Fruit fly (Drosophila melanogaster) whole organism, adult: Measurements from ENCODE around the gene CG13004.

Experiments used
- CG11617 ChIP-seq: fragments of 200-800 bp; sonication (Bioruptor generic); optimal IDR thresholded peaks from 2 replicates; lab custom pipeline; 2017; ENCODE audit warnings: mild to moderate bottlenecking, missing biosample characterization, missing genetic modification reagents, missing genetic modification characterization
- CG12768 ChIP-seq: fragments of 200-800 bp; sonication (Bioruptor generic); optimal IDR thresholded peaks from 2 replicates; lab custom pipeline; 2017; ENCODE audit warnings: missing biosample characterization, missing genetic modification characterization, mild to moderate bottlenecking, moderate library complexity, missing genetic modification reagents
- CG14711 ChIP-seq: fragments of 200-800 bp; sonication (Bioruptor generic); optimal IDR thresholded peaks from 2 replicates; lab custom pipeline; 2018; ENCODE audit warnings: missing biosample characterization, mild to moderate bottlenecking, missing genetic modification characterization, moderate library complexity
- CG1620 ChIP-seq: fragments of 200-800 bp; sonication (Bioruptor generic); optimal IDR thresholded peaks from 2 replicates; lab custom pipeline; 2016; ENCODE audit warnings: missing biosample characterization, missing genetic modification characterization
- CG33017 ChIP-seq: fragments of 200-800 bp; sonication (Bioruptor generic); optimal IDR thresholded peaks from 2 replicates; lab custom pipeline; 2018; ENCODE audit warnings: missing biosample characterization, mild to moderate bottlenecking, missing genetic modification characterization, moderate library complexity
- CG5204 ChIP-seq: fragments of 200-800 bp; sonication (Bioruptor generic); optimal IDR thresholded peaks from 2 replicates; lab custom pipeline; 2016; ENCODE audit warnings: missing biosample characterization, missing genetic modification characterization
- CG7045 ChIP-seq: fragments of 200-800 bp; sonication (Bioruptor generic); optimal IDR thresholded peaks from 2 replicates; lab custom pipeline; 2017; ENCODE audit warnings: missing biosample characterization, mild to moderate bottlenecking, missing genetic modification characterization
- CG7101 ChIP-seq: fragments of 200-800 bp; sonication (Bioruptor generic); optimal IDR thresholded peaks from 2 replicates; lab custom pipeline; 2018; ENCODE audit warnings: missing biosample characterization, mild to moderate bottlenecking, missing genetic modification characterization, moderate library complexity
- Clk ChIP-seq: fragments of 200-800 bp; sonication (Bioruptor generic); optimal IDR thresholded peaks from 2 replicates; lab custom pipeline; 2017; ENCODE audit warnings: missing biosample characterization, missing genetic modification characterization
- Crg-1 ChIP-seq: fragments of 200-800 bp; sonication (Bioruptor generic); optimal IDR thresholded peaks from 2 replicates; lab custom pipeline; 2016; ENCODE audit warnings: missing biosample characterization, missing genetic modification characterization
- Hr96 ChIP-seq: fragments of 200-800 bp; sonication (Bioruptor generic); optimal IDR thresholded peaks from 2 replicates; lab custom pipeline; 2016; ENCODE audit warnings: missing biosample characterization, missing genetic modification characterization
- Mnt ChIP-seq: fragments of 200-800 bp; sonication (Bioruptor generic); optimal IDR thresholded peaks from 2 replicates; lab custom pipeline; 2016; ENCODE audit warnings: missing biosample characterization, mild to moderate bottlenecking, missing genetic modification characterization
- bab1 ChIP-seq: fragments of 200-800 bp; sonication (Bioruptor generic); optimal IDR thresholded peaks from 3 replicates; lab custom pipeline; 2019; ENCODE audit warnings: missing biosample characterization, mild to moderate bottlenecking, missing genetic modification characterization, moderate library complexity
- cic ChIP-seq: fragments of 200-800 bp; sonication (Bioruptor generic); optimal IDR thresholded peaks from 2 replicates; lab custom pipeline; 2017; ENCODE audit warnings: missing biosample characterization, mild to moderate bottlenecking, missing genetic modification characterization, moderate library complexity
- cnc ChIP-seq, 2 experiments: fragments of >200 bp; optimal IDR thresholded peaks; 2 replicates each; lab custom pipeline; 2017
- kay ChIP-seq: fragments of 200-800 bp; sonication (Bioruptor generic); peaks from one replicate; lab custom pipeline; 2016; ENCODE audit warnings: missing biosample characterization, missing genetic modification characterization, borderline replicate concordance
- ovo ChIP-seq: fragments of 200-800 bp; sonication (Bioruptor generic); optimal IDR thresholded peaks from 2 replicates; lab custom pipeline; 2016; ENCODE audit warnings: missing biosample characterization, missing genetic modification characterization
- pad ChIP-seq: fragments of 200-800 bp; sonication (Bioruptor generic); optimal IDR thresholded peaks from 3 replicates; lab custom pipeline; 2017; ENCODE audit warnings: missing biosample characterization, missing genetic modification characterization, mild to moderate bottlenecking, moderate library complexity, missing genetic modification reagents
- tj ChIP-seq: fragments of 200-800 bp; sonication (Bioruptor generic); optimal IDR thresholded peaks from 3 replicates; lab custom pipeline; 2017; ENCODE audit warnings: missing biosample characterization, mild to moderate bottlenecking, missing genetic modification characterization, moderate library complexity
- toe ChIP-seq: fragments of 200-800 bp; sonication (Bioruptor generic); optimal IDR thresholded peaks from 2 replicates; lab custom pipeline; 2016; ENCODE audit warnings: missing biosample characterization, missing genetic modification characterization

CG13004 gene

DNA sequence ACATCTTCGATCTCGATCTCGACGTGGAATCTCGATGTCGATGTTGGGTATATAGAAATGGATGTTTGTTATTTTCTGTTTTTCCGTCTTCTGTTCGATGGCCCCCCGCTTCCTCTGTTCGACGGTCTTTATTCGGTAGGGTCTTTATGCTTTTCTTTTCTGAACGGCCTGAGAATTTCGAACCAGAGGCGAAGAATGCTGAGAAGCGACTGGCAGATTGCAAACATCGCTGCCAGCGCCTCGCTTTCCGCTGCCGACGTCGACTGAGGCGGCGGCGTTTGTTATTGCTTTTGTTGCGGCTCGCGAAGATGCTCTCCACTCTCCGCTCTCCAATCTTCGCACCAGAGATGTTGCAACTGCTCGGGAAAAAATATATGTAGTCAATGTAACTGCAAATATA lies at the start of gene CG13004, which contains the start of gene CG46306:
Gene CG13004 (minus strand): TSS at position 217 of the 400 bp plus-strand sequence.
Gene CG46306 (minus strand): TSS at position 217 of the 400 bp plus-strand sequence.
- TF ChIP-seq tj (GFP tag; lab: Kevin White, UChicago) (peak; percentile 14), CG33017 (no peak)

DNA sequence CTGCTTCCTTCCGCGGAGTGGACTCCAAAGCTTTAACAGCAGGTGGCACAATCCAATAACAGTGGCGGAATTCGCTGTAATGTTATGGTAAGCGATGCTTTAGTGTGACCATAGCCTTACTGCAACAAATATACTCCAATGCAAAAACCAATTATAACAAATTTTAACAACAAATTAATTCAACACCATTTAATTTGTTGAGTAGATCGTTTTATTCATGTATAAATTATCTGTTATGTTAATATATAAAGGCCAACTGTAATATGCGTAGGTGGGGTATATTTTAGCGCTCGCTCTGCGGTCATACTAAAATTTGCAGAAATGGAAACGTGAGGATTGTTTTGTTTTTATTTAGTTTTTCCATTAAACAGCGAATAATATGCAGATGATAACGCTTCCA lies 49.0 kb upstream of the CG13004 start, which contains the start of the genes Nprl2 and Polr3I:
Gene Nprl2 (minus strand): TSS at position 86 of the 400 bp plus-strand sequence.
Gene Polr3I (plus strand): TSS at position 302 of the 400 bp plus-strand sequence.
- TF ChIP-seq ovo (GFP tag; lab: Kevin White, UChicago) = no peak
- no peak for TF ChIP-seq cic (GFP tag; lab: Kevin White, UChicago)
- no peak for TF ChIP-seq CG7045 (GFP tag; lab: Kevin White, UChicago)
- TF ChIP-seq Hr96 (GFP tag; lab: Kevin White, UChicago) = no peak
- TF ChIP-seq CG12768 (GFP tag; lab: Kevin White, UChicago) = no peak
- no peak for TF ChIP-seq tj (GFP tag; lab: Kevin White, UChicago)
- peak; percentile 33 for TF ChIP-seq bab1
- no peak for TF ChIP-seq CG1620

DNA sequence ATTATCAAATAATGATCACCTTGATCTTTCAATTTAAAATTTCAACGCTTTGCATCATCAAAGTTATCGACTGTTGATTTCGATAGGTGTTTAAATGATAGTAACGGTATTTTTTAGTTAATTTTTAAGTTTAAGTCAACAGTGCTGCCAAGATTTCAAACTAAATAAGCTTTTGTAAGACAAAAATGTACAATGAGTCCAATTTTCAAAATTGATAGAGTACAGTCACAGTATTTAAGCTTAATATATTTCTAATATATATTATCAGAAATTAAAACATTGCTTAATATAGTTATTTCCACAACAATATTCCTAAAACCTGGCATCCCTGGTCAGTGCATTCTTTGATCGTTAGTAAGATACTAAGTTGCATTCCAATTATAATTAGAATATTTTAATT lies 45.7 kb upstream of the CG13004 start, which contains the start of gene CG4872:
Gene CG4872 (plus strand): TSS at position 333 of the 400 bp plus-strand sequence.
- TF ChIP-seq pad (no peak), kay (GFP tag; lab: Kevin White, UChicago) (no peak), tj (GFP tag; lab: Kevin White, UChicago) (no peak), cnc (optimal IDR thresholded peaks at IDR 0.05; lab: Kevin White, UChicago) (no peak), CG11617 (GFP tag; lab: Kevin White, UChicago) (peak; percentile 15), CG7045 (GFP tag; lab: Kevin White, UChicago) (no peak), CG7101 (tag; lab: Kevin White, UChicago) (peak; percentile 56), Hr96 (GFP tag; lab: Kevin White, UChicago) (no peak), CG12768 (GFP tag; lab: Kevin White, UChicago) (no peak), CG14711 (peak; percentile 73), bab1 (peak; percentile 50), cic (GFP tag; lab: Kevin White, UChicago) (no peak), CG1620 (no peak), Crg-1 (GFP tag; lab: Kevin White, UChicago) (peak; percentile 3)

DNA sequence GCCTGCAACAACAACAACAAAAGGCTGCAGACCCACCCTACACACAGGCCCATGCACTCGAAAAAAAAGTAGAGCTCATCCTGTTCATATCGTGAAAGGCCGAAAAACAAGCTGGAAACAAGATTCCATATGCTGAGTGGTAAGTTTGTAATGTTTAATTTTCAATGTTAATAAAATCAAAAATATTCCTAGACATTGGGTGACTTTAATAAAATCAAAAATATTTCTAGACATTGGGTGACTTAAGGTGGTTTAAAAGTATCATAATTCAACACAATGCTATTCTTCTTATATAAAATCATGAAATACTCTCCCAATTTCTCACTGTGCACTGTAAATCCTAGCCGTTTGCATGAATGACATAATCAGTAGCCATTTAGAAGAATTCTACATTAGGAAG lies 44.7 kb upstream of the CG13004 start:
- TF ChIP-seq CG1620 = no peak
- TF ChIP-seq toe (GFP tag; lab: Kevin White, UChicago) = no peak
- TF ChIP-seq CG7101 (tag; lab: Kevin White, UChicago) = no peak
- TF ChIP-seq kay (GFP tag; lab: Kevin White, UChicago) = no peak
- TF ChIP-seq ovo (GFP tag; lab: Kevin White, UChicago) = no peak
- TF ChIP-seq pad = no peak
- TF ChIP-seq Hr96 (GFP tag; lab: Kevin White, UChicago) = no peak
- no peak for TF ChIP-seq cnc (optimal IDR thresholded peaks at IDR 0.05; lab: Kevin White, UChicago)
- no peak for TF ChIP-seq cic (GFP tag; lab: Kevin White, UChicago)
- TF ChIP-seq bab1 = no peak
- TF ChIP-seq Clk = no peak
- TF ChIP-seq CG33017 = no peak
- TF ChIP-seq CG11617 (GFP tag; lab: Kevin White, UChicago) = no peak
- TF ChIP-seq CG12768 (GFP tag; lab: Kevin White, UChicago) = no peak
- no peak for TF ChIP-seq Mnt (GFP tag; lab: Kevin White, UChicago)
- no peak for TF ChIP-seq Crg-1 (GFP tag; lab: Kevin White, UChicago)
- no peak for TF ChIP-seq CG14711
- TF ChIP-seq CG5204 (GFP tag; lab: Kevin White, UChicago) = no peak
- no peak for TF ChIP-seq tj (GFP tag; lab: Kevin White, UChicago)
- TF ChIP-seq CG7045 (GFP tag; lab: Kevin White, UChicago) = no peak

DNA sequence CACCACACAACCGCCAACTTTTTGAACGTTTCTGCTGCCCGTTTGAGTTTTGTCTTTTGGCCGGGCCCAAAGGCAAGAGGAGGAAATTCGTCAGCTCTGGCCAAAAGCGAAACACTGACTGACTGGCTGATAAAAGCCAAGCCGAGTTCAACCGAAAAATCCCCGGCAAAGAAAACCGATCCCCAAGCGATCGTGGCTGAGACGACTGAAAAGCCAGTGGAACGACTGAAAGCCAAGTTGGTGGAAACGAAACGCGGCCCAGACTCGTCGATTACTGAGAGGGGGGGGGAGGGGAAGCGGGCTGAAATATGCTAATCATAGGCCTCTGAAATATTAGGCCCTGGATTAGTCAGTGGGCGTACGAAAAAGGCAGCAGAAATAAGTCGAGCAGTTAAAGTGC lies 41.1 kb upstream of the CG13004 start, which contains the start of gene CG13003:
Gene CG13003 (minus strand): TSS at position 120 of the 400 bp plus-strand sequence.
- TF ChIP-seq CG33017 (no peak), Crg-1 (GFP tag; lab: Kevin White, UChicago) (no peak), toe (GFP tag; lab: Kevin White, UChicago) (no peak), CG7045 (GFP tag; lab: Kevin White, UChicago) (no peak), cic (GFP tag; lab: Kevin White, UChicago) (no peak), pad (no peak), Hr96 (GFP tag; lab: Kevin White, UChicago) (no peak), tj (GFP tag; lab: Kevin White, UChicago) (no peak)

DNA sequence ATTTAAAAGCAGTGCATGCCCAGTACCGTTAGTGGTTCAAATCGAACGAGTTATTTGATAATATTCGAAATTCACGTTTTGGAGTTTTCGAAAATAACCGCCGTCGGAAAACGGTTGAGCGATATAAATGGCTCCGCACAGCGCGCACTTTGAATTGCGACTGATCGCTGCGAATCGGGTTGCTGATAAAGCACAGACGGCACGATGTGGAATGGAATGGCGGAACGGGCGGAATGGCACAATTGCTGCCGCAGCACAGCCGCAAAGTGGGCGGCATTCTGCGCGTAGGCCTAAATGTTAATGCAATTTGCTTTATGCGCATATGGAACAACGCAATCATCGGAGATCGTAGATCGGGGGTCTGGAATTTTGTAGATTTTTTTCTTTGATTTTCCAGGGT lies 39.4 kb upstream of the CG13004 start:
- TF ChIP-seq Hr96 (GFP tag; lab: Kevin White, UChicago) (no peak), CG7045 (GFP tag; lab: Kevin White, UChicago) (no peak), ovo (GFP tag; lab: Kevin White, UChicago) (no peak), CG33017 (no peak), Crg-1 (GFP tag; lab: Kevin White, UChicago) (no peak)

DNA sequence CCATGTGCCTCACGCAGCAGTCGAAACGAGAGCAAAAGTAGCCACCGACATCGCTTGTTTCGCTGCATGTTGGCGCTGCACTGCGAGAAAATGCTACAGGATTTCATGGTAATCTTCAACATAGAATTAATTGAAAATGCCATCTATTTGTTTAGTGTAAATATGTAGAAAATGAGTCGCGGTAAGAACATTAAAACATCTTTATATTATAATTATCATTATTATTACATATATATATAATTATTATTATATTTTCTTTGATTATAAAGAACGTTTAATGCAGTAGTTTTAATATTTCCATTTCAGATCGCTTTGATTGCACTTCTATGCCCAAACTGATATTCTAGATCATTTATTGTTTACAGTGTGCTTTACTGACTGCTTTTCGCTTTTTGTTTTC lies 37.7 kb upstream of the CG13004 start:
- TF ChIP-seq CG7045 (GFP tag; lab: Kevin White, UChicago) = no peak
- TF ChIP-seq CG5204 (GFP tag; lab: Kevin White, UChicago) = no peak
- TF ChIP-seq CG1620 = no peak
- no peak for TF ChIP-seq Mnt (GFP tag; lab: Kevin White, UChicago)
- no peak for TF ChIP-seq Hr96 (GFP tag; lab: Kevin White, UChicago)
- no peak for TF ChIP-seq CG12768 (GFP tag; lab: Kevin White, UChicago)
- no peak for TF ChIP-seq toe (GFP tag; lab: Kevin White, UChicago)
- no peak for TF ChIP-seq cnc (optimal IDR thresholded peaks at IDR 0.05; lab: Kevin White, UChicago)
- TF ChIP-seq CG7101 (tag; lab: Kevin White, UChicago) = no peak
- TF ChIP-seq kay (GFP tag; lab: Kevin White, UChicago) = no peak
- TF ChIP-seq CG11617 (GFP tag; lab: Kevin White, UChicago) = no peak
- TF ChIP-seq CG14711 = no peak
